Fruit fly (Drosophila melanogaster): ENCODE data around the gene CG1958.

Gene CG1958

dm6 chrX:7277038-7277437 lies 10.3 kb downstream of the CG1958 start:
- no peak for TF ChIP-seq Smox (GFP tag; optimal IDR thresholded peaks at IDR 0.05)
- TF ChIP-seq Eip78C (GFP tag) = peak; percentile 31
- TF ChIP-seq CG11294 (GFP tag; IDR thresholded peaks at IDR 0.05) = no peak
- TF ChIP-seq svp (GFP tag) = peak; percentile 63
- TF ChIP-seq fkh (GFP tag; optimal IDR thresholded peaks at IDR 0.05) = peak; percentile 82

DNA sequence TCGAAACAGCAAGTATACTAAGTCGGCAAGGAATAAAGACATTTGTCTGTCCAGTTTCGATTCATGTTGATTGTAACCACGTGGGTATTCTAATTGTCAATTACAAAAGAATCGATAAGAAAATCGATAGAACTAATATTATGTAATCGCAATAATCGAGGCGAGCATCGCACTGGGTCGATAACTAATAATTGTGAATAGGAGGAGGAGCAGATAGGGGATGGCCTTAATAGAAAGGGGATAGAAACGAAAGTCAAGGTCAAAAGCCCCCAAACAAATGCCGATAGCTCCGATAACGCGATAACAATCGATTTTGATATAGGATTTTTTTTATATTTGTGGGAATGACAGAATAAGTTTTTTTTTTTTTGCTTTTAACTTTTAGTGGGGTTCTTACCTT lies 18.3 kb downstream of the CG1958 start:
- TF ChIP-seq fd85E (GFP tag; optimal IDR thresholded peaks at IDR 0.05) (no peak), spab (GFP tag; optimal IDR thresholded peaks at IDR 0.05) (no peak), lz (GFP tag; optimal IDR thresholded peaks at IDR 0.05) (no peak), CG8119 (GFP tag; IDR thresholded peaks at IDR 0.05) (no peak), Eip93F (GFP tag; optimal IDR thresholded peaks at IDR 0.05) (no peak), CG10669 (GFP tag; optimal IDR thresholded peaks at IDR 0.05) (no peak), vri (GFP tag; optimal IDR thresholded peaks at IDR 0.05) (no peak), CG6163 (GFP tag; IDR thresholded peaks at IDR 0.05) (no peak)

- no peak for TF ChIP-seq CG34406 (GFP tag; optimal IDR thresholded peaks at IDR 0.05)
- no peak for TF ChIP-seq CG7368 (GFP tag; optimal IDR thresholded peaks at IDR 0.05)
- no peak for TF ChIP-seq CG6163 (GFP tag; IDR thresholded peaks at IDR 0.05)
- 0 out of 3 replicates have a peak, but pooled peaks have one; percentile 12 for TF ChIP-seq CG8119 (GFP tag; IDR thresholded peaks at IDR 0.05)
- TF ChIP-seq CG6808 (GFP tag; optimal IDR thresholded peaks at IDR 0.05) = no peak
- TF ChIP-seq Sox102F (GFP tag; optimal IDR thresholded peaks at IDR 0.05) = no peak
- no peak for TF ChIP-seq Eip75B (GFP tag; optimal IDR thresholded peaks at IDR 0.05)
- no peak for TF ChIP-seq CG15336 (GFP tag; IDR thresholded peaks at IDR 0.05)
These were observed 18.7 kb downstream of the CG1958 start for dm6 chrX:7285410-7285809.

DNA sequence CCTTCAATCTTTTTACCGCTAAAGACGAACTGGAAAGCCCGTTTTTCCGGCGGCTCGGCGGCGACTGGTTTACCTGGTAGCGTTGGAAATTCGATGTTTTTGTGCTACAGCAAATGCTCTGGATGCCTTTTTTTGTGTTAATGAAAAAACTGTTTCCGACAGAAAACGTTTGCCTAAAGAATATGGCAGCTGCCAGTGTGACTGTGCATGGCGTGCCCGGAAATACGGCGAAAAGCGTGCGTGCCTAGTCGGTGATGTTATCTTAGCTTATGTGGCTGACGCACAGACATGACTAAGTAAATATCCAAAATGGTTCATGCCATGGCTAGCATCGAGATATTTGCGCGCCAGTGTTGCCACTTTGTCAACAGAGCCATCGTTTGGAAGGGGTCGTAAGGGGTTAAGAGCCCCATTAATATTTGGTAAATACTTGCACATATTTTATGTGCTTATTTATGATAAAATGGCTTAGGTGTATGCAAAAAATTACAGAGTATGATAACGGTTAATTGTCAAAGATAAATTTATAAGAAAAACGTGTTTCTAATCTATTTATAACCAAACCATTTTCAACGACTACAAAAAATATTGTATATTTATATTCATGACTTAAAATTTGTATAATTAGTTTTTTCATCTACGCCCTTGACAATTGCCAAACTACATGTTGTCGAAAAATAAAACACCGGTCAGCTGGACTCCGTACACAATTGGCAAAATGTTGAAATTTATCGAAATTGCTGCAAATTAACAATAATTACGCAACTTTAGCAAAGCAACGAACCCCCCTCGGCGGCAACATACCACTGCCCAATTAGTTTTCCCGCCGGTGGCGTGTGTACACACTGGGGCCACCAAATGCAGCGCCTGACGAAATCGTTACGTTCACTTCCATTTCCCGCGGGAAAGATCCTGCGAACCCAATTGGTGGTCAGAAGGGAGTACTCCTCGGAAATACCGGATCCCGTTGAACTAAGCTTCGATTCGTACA lies 19.6 kb downstream of the CG1958 start, which contains the start of gene CG2059:
TSS of gene CG2059 (plus strand) at position 364 of the 991 bp plus-strand sequence.
- TF ChIP-seq CG15336 (GFP tag; IDR thresholded peaks at IDR 0.05) = peak; percentile 14; the same call in 1 of the 2 replicates
- TF ChIP-seq Smox (GFP tag; optimal IDR thresholded peaks at IDR 0.05) = peak; percentile 56
- TF ChIP-seq eg (GFP tag; IDR thresholded peaks at IDR 0.05) = peak; percentile 32; the same call in 2 of the 3 replicates
- TF ChIP-seq CG31627 (GFP tag; optimal IDR thresholded peaks at IDR 0.05) = peak; percentile 43
- no peak for TF ChIP-seq CG6808 (GFP tag; optimal IDR thresholded peaks at IDR 0.05)
- peak; percentile 28 for TF ChIP-seq CG10631 (GFP tag; optimal IDR thresholded peaks at IDR 0.05)
- TF ChIP-seq CG32006 (GFP tag; optimal IDR thresholded peaks at IDR 0.05) = no peak
- no peak for TF ChIP-seq spab (GFP tag; optimal IDR thresholded peaks at IDR 0.05)
- TF ChIP-seq Hr38 (GFP tag; optimal IDR thresholded peaks at IDR 0.05) = no peak
- TF ChIP-seq net (GFP tag; optimal IDR thresholded peaks at IDR 0.05) = no peak
- TF ChIP-seq CG8119 (GFP tag; IDR thresholded peaks at IDR 0.05) = peak; percentile 29; the same call in 1 of the 3 replicates
- TF ChIP-seq CG11294 (GFP tag; IDR thresholded peaks at IDR 0.05) = no peak; the same call in 1 of the 2 replicates
- TF ChIP-seq Blimp-1 (GFP tag; optimal IDR thresholded peaks at IDR 0.05) = no peak
- no peak for TF ChIP-seq CG4318 (GFP tag; optimal IDR thresholded peaks at IDR 0.05)
- TF ChIP-seq CG8632 (GFP tag; optimal IDR thresholded peaks at IDR 0.05) = no peak
- TF ChIP-seq CG11762 (GFP tag; optimal IDR thresholded peaks at IDR 0.05; ENCODE audit: insufficient read depth) = no peak
- TF ChIP-seq salr (GFP tag; optimal IDR thresholded peaks at IDR 0.05) = no peak
- TF ChIP-seq fd85E (GFP tag; optimal IDR thresholded peaks at IDR 0.05) = no peak
- TF ChIP-seq topi (GFP tag; optimal IDR thresholded peaks at IDR 0.05) = peak; percentile 22
- peak; percentile 19 for TF ChIP-seq CG34406 (GFP tag; optimal IDR thresholded peaks at IDR 0.05)
- no peak for TF ChIP-seq Sox14 (GFP tag; optimal IDR thresholded peaks at IDR 0.05)
- TF ChIP-seq Hr4 (GFP tag; optimal IDR thresholded peaks at IDR 0.05) = peak; percentile 37
- peak; percentile 6 for TF ChIP-seq Ets21C (GFP tag; optimal IDR thresholded peaks at IDR 0.05)
- no peak for TF ChIP-seq CG10669 (GFP tag; optimal IDR thresholded peaks at IDR 0.05)
- TF ChIP-seq svp (GFP tag) = peak; percentile 83
- no peak for TF ChIP-seq Lpt (GFP tag; optimal IDR thresholded peaks at IDR 0.05)
- peak; percentile 100 for TF ChIP-seq fkh (GFP tag; optimal IDR thresholded peaks at IDR 0.05)
- TF ChIP-seq acj6 (GFP tag; optimal IDR thresholded peaks at IDR 0.05) = peak; percentile 15
- no peak for TF ChIP-seq dsx (GFP tag; optimal IDR thresholded peaks at IDR 0.05; ENCODE audit: poor library complexity, severe bottlenecking)
- no peak for TF ChIP-seq CG16779 (tag; optimal IDR thresholded peaks at IDR 0.05)
- no peak for TF ChIP-seq ss (GFP tag; optimal IDR thresholded peaks at IDR 0.05)
- no peak for TF ChIP-seq CG8319 (GFP tag; optimal IDR thresholded peaks at IDR 0.05)
- TF ChIP-seq CG6276 (GFP tag; optimal IDR thresholded peaks at IDR 0.05) = peak; percentile 53
- TF ChIP-seq CG1621 (tag; optimal IDR thresholded peaks at IDR 0.05) = peak; percentile 41

Data from whole organism, prepupa.